Fruit fly (Drosophila melanogaster): ENCODE results near the gene CG13733.
A peak's percentile ranks its signal among the peaks of the same experiment; 100 is the strongest.

Gene CG13733

dm6 chr3L:17513492-17513891 lies 34.8 kb upstream of the CG13733 start:
- TF ChIP-seq lola (GFP tag; optimal IDR thresholded peaks at IDR 0.05): no peak
- TF ChIP-seq jumu (GFP tag; optimal IDR thresholded peaks at IDR 0.05): no peak
- no peak for TF ChIP-seq CTCF (GFP tag; optimal IDR thresholded peaks at IDR 0.05)
- peak; percentile 75; the same call in 1 of the 3 replicates for TF ChIP-seq CG34422 (GFP tag; IDR thresholded peaks at IDR 0.05)
- no peak for TF ChIP-seq ro (GFP tag; IDR thresholded peaks at IDR 0.05)
- peak; percentile 98 for TF ChIP-seq CG4360 (GFP tag; IDR thresholded peaks at IDR 0.05)
- no peak for TF ChIP-seq hbn (GFP tag; IDR thresholded peaks at IDR 0.05; ENCODE audit: partially characterized antibody)
- TF ChIP-seq CG4854 (GFP tag; optimal IDR thresholded peaks at IDR 0.05): no peak
- TF ChIP-seq CG7372 (GFP tag; IDR thresholded peaks at IDR 0.05): no peak
- TF ChIP-seq fu2 (GFP tag; optimal IDR thresholded peaks at IDR 0.05): no peak
- TF ChIP-seq Spps (tag; optimal IDR thresholded peaks at IDR 0.05): no peak
- no peak for TF ChIP-seq CG7556 (GFP tag; optimal IDR thresholded peaks at IDR 0.05)
- no peak for TF ChIP-seq bowl (GFP tag; IDR thresholded peaks at IDR 0.05)
- TF ChIP-seq so (GFP tag; IDR thresholded peaks at IDR 0.05): no peak
- peak; percentile 61 for TF ChIP-seq MESR4 (GFP tag; optimal IDR thresholded peaks at IDR 0.05)
- peak; percentile 74 for TF ChIP-seq pfk (GFP tag; optimal IDR thresholded peaks at IDR 0.05)
- TF ChIP-seq Dbx (GFP tag; IDR thresholded peaks at IDR 0.05): no peak
- no peak for TF ChIP-seq CG12659 (GFP tag; optimal IDR thresholded peaks at IDR 0.05)
- TF ChIP-seq MBD-R2 (GFP tag; IDR thresholded peaks at IDR 0.05): peak; percentile 75
- no peak for TF ChIP-seq tgo (GFP tag; IDR thresholded peaks at IDR 0.05)

- peak; percentile 68 for TF ChIP-seq CG11696 (GFP tag; IDR thresholded peaks at IDR 0.05)
- TF ChIP-seq CG9437 (GFP tag; optimal IDR thresholded peaks at IDR 0.05): no peak
- TF ChIP-seq cg (GFP tag; optimal IDR thresholded peaks at IDR 0.05): peak; percentile 22
Measured at dm6 chr3L:17506830-17507229, 28.1 kb upstream of the CG13733 start.

DNA sequence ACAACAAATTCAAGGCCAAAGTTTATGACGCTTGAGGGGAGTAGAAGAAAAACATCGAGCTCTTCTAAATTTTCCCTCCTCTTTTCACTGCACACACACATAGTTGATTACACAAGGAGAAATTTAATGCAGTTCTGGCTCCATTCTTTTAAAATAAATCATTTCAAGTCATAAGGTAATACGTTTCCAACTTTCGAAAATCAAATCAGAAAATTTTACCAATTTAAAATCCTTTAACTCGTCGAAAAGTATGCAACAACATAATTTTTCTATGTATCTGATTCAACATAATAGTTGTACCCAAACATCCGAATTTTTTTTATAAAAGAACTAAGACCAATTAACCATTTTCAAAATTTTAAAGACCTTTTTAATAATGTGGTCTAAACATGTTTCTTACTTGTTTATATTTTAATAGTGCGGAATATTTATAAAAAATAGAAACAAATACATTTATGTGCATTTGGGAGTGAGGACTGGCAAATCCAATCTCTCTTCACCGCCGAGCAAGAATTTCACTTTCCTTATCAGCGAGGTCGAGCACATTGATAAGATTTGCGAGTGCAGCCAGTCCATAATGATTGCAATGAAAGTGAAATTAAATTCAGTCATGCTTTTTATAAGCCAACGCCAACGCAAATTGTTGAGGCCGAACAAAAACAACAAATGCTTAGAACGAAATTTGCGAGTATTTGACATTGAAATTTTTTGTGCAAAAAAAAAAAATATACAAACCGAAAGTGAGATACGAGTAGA lies 27.5 kb upstream of the CG13733 start:
- TF ChIP-seq Sry-β (GFP tag; optimal IDR thresholded peaks at IDR 0.05) (no peak), CG32767 (GFP tag; IDR thresholded peaks at IDR 0.05) (no peak), CTCF (GFP tag; optimal IDR thresholded peaks at IDR 0.05) (no peak), Optix (GFP tag; IDR thresholded peaks at IDR 0.05) (no peak), CG18262 (tag; optimal IDR thresholded peaks at IDR 0.05) (peak; percentile 16), CG15269 (tag; optimal IDR thresholded peaks at IDR 0.05) (no peak), CG1832 (GFP tag; optimal IDR thresholded peaks at IDR 0.05) (no peak), Side (GFP tag; optimal IDR thresholded peaks at IDR 0.05) (no peak), HmgD (GFP tag; optimal IDR thresholded peaks at IDR 0.05) (no peak), CG14860 (GFP tag; IDR thresholded peaks at IDR 0.05; ENCODE audit: partially characterized antibody) (no peak), CG7357 (GFP tag; IDR thresholded peaks at IDR 0.05) (no peak), CG17829 (tag; optimal IDR thresholded peaks at IDR 0.05) (peak; percentile 1), onecut (GFP tag; IDR thresholded peaks at IDR 0.05) (no peak), zfh1 (GFP tag; IDR thresholded peaks at IDR 0.05) (no peak), inv (GFP tag; IDR thresholded peaks at IDR 0.05; ENCODE audit: partially characterized antibody) (no peak), tin (GFP tag; optimal IDR thresholded peaks at IDR 0.05) (no peak), bbx (GFP tag; IDR thresholded peaks at IDR 0.05; ENCODE audit: partially characterized antibody) (no peak), Sox102F (GFP tag; optimal IDR thresholded peaks at IDR 0.05) (peak; percentile 33), CG11560 (tag; IDR thresholded peaks at IDR 0.05) (no peak), grn (GFP tag; optimal IDR thresholded peaks at IDR 0.05) (no peak), CG12391 (tag; optimal IDR thresholded peaks at IDR 0.05) (peak; percentile 23), salm (tag; optimal IDR thresholded peaks at IDR 0.05) (no peak), CG12236 (GFP tag; optimal IDR thresholded peaks at IDR 0.05) (no peak), CG7372 (GFP tag; IDR thresholded peaks at IDR 0.05) (no peak), CG3995 (GFP tag; optimal IDR thresholded peaks at IDR 0.05) (no peak), CG10543 (GFP tag; optimal IDR thresholded peaks at IDR 0.05) (no peak), CG6175 (GFP tag; IDR thresholded peaks at IDR 0.05) (no peak), z (GFP tag; IDR thresholded peaks at IDR 0.05) (no peak)
